Fruit fly (Drosophila melanogaster) whole organism: ENCODE data around the gene Est-P.

ENCODE experiments used
- CG8478 ChIP-seq: fragments of >200 bp; optimal IDR thresholded peaks from 2 replicates; lab custom pipeline; 2018; ENCODE audit warnings: inconsistent platforms
- Dll ChIP-seq: fragments of >200 bp; optimal IDR thresholded peaks from 2 replicates; lab custom pipeline; 2017
- EcR ChIP-seq, 2 experiments: fragments of >200 bp; optimal IDR thresholded peaks; 2 replicates each; lab custom pipeline; 2017; ENCODE audit warnings: missing biosample characterization in 2 of 2, missing genetic modification characterization in 2 of 2, missing genetic modification reagents in 2 of 2
- pan ChIP-seq: fragments of >200 bp; optimal IDR thresholded peaks from 2 replicates; lab custom pipeline; 2017
- psq ChIP-seq: fragments of >200 bp; optimal IDR thresholded peaks from 2 replicates; lab custom pipeline; 2017
- usp ChIP-seq: fragments of >200 bp; optimal IDR thresholded peaks from 2 replicates; lab custom pipeline; 2017; ENCODE audit warnings: missing biosample characterization, missing genetic modification characterization, mixed read lengths

Est-P gene

DNA sequence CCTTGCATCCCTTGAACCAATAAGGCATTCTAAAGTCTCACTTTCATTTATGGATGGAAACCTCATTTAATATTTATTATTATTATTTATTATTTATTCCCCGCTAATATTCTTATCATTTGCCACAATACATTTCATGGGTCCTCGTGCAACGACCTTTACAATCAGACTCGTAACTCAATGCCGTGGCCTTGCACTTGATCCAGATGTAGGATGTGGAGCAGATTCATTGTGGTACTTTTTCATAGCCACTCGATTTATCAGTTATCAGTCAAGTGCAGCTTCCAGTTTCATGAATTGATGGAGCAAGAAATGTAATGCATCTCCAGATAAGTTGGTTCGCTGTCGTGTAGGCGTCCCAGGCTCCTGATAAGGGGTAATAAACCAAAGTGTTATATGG lies 5.2 kb upstream of the Est-P start:
- TF ChIP-seq Dll: no peak
- no peak for TF ChIP-seq pan (lab: Kevin White, UChicago)
- TF ChIP-seq psq (lab: Kevin White, UChicago): no peak
- no peak for TF ChIP-seq usp (GFP tag; lab: Kevin White, UChicago)
- TF ChIP-seq EcR (GFP tag; optimal IDR thresholded peaks at IDR 0.05; lab: Kevin White, UChicago): no peak
- TF ChIP-seq CG8478 (lab: Kevin White, UChicago): no peak

DNA sequence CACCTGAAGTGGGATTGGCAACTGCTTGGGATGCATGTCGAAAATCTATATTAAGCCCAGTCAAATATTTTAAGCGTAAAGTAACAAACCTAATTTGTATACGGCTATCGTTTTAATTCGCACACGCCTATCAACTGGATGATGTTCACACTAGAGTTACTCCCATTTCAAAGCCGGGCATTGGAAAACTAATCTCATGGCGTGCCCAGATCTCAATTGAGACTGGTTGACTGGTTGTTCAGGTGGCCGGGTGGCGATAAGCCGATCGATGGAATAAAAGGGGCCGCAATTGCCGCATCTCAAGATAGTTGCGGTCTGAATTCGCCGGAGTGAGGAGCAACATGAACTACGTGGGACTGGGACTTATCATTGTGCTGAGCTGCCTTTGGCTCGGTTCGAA lies 2.0 kb upstream of the Est-P start, which contains the start of gene Est-6:
Gene Est-6, plus strand, starts transcription at position 301 of the 400 bp plus-strand sequence.
- TF ChIP-seq psq (lab: Kevin White, UChicago): no peak
- TF ChIP-seq usp (GFP tag; lab: Kevin White, UChicago): no peak
- TF ChIP-seq CG8478 (lab: Kevin White, UChicago): no peak
- TF ChIP-seq pan (lab: Kevin White, UChicago): no peak
- TF ChIP-seq Dll: no peak
- TF ChIP-seq EcR (GFP tag; optimal IDR thresholded peaks at IDR 0.05; lab: Kevin White, UChicago): no peak

DNA sequence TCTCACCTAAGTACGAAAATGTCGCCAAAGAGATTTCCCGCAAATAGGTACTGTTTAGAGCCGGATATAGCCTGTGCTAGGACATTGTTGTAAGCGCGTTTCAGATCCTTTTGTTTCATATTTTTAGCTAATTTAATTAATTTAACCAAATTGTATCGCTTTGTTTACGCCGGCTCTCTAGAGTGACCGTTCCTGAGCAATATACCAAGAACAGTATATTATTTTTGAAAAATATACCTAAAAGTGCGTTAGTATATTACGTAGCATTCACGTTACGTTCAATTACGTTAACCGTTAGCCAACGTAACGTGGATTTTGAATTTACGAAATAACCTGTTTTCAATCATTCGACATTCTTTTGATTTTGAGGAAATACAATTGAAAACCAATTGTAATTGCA lies 3.0 kb downstream of the Est-P start, which contains the start of gene thoc6:
Gene thoc6, minus strand, starts transcription at position 204 of the 400 bp plus-strand sequence.
- TF ChIP-seq Dll (no peak), psq (lab: Kevin White, UChicago) (no peak), pan (lab: Kevin White, UChicago) (no peak), CG8478 (lab: Kevin White, UChicago) (no peak), usp (GFP tag; lab: Kevin White, UChicago) (no peak), EcR (GFP tag; optimal IDR thresholded peaks at IDR 0.05; lab: Kevin White, UChicago) (no peak)

DNA sequence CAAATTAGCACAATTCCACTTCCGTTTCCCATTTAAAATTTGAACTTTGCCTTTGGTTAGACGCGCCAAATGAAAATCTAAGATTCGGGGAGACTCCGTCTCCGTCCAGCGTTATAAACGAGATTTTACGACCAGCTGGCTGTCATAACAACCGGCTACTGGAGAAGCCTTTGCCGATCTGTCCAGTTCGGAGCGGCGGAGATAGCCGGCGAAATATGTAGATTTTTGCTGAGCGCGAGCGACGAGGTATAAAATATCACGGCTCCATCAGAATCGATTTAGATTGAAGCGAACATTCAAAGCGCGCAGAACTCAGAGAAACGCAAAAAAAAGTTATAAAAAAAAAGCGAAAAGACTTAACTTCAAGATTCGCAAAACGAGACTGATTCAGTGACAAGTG lies 7.0 kb downstream of the Est-P start, which contains the start of gene CG11529:
Gene CG11529, plus strand, starts transcription at position 301 of the 400 bp plus-strand sequence.
- TF ChIP-seq CG8478 (lab: Kevin White, UChicago) (no peak), psq (lab: Kevin White, UChicago) (no peak), usp (GFP tag; lab: Kevin White, UChicago) (no peak), Dll (no peak), pan (lab: Kevin White, UChicago) (no peak), EcR (GFP tag; optimal IDR thresholded peaks at IDR 0.05; lab: Kevin White, UChicago) (no peak)

DNA sequence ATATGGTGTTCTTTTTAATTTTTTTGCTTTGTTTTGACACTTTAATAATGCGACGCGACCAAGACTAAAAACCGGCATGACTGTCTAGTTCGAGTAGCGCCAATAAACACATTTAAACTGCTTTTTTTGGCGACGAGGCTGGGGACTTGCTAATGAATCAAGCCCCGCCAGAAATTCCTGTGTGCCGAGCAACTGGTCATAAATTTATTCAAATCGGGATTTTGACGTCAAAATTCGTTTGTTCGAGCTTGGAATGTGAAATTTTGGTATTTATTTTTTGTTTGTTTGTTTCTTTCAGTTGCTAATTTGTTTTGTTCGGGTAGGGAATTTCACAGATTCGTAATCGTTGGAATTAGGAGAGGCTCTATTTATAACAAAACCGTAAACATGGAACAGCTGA lies 12.4 kb downstream of the Est-P start:
- TF ChIP-seq Dll (no peak), usp (GFP tag; lab: Kevin White, UChicago) (no peak), CG8478 (lab: Kevin White, UChicago) (no peak), pan (lab: Kevin White, UChicago) (no peak), EcR (GFP tag; optimal IDR thresholded peaks at IDR 0.05; lab: Kevin White, UChicago) (no peak), psq (lab: Kevin White, UChicago) (no peak)

DNA sequence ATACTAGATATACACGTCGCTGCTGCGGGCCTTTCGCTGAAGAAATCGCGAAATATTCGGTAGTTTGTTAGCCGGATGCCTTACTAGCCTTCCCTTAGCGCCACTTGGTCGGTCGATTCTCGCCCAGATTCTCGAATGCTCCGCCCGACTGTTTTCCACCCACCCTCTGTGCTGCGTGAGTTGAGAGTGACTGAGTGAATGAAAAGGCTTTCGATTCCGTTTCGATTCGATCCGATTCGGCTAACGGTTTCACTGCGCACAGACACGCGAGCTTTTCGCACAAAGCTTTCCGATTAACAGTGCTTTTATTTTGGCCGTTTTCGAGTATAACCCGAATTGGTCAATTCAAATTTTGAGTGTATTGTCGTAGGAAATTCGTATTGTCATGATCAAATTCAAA lies 13.2 kb downstream of the Est-P start, which contains the start of gene Ak1:
Gene Ak1, minus strand, starts transcription at position 347 of the 400 bp plus-strand sequence.
- TF ChIP-seq psq (lab: Kevin White, UChicago) (no peak), pan (lab: Kevin White, UChicago) (no peak), usp (GFP tag; lab: Kevin White, UChicago) (no peak), Dll (no peak), CG8478 (lab: Kevin White, UChicago) (no peak), EcR (GFP tag; optimal IDR thresholded peaks at IDR 0.05; lab: Kevin White, UChicago) (no peak)

DNA sequence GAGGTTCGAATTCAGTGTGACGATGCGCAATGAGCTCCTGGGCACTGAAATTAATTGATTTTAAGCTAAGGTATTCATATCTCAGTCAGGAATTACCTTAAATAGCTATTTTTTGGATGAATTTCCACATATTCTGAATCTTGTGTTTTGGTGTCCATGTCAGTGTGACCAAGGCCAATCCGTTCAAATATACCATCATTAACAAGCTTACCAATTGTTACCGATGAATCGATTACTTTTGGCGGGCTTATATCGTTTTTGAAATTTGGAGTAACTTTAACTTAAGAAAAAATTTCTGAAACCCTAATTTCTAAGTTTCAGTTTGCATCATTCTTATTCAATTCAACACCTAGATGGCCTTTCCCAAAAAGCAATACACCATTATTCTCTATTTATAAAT lies 15.3 kb downstream of the Est-P start, which contains the start of gene Tsen54:
Gene Tsen54, minus strand, starts transcription at position 175 of the 400 bp plus-strand sequence.
- TF ChIP-seq pan (lab: Kevin White, UChicago) (no peak), psq (lab: Kevin White, UChicago) (no peak), EcR (GFP tag; optimal IDR thresholded peaks at IDR 0.05; lab: Kevin White, UChicago) (no peak)

DNA sequence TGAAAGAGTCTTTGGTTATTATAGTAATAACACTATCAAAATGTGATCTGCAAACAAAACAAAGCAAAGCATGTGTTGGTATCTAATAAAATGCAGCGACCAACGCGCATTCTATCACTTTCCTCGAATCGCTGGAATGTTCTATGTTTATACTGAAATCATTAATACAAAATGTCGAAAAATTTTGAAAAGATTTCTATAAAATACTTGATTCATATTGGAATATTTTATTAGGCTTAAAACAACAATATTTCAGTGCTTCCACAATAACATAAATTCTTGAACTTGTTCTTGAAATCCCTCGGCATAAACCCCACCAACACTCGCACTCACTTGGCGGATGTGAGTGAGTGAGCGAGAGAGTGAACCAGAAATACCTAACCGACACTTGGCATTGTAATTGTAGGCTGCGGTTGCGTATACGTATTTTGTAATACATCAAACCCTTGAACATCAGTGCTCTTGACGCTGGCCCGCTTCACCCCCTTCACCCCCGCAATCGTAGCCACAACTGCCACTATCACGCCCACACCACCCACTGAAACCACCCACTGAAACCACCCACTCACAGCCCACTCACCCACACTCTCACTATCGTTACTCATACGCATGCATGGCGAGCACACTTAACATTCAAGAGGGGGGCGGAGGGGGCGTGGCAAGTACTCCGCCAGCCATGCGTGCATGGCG lies 32.6 kb downstream of the Est-P start:
- TF ChIP-seq Dll (no peak), CG8478 (lab: Kevin White, UChicago) (no peak), EcR (GFP tag; optimal IDR thresholded peaks at IDR 0.05; lab: Kevin White, UChicago) (no peak), usp (GFP tag; lab: Kevin White, UChicago) (no peak), psq (lab: Kevin White, UChicago) (no peak), pan (lab: Kevin White, UChicago) (no peak)

DNA sequence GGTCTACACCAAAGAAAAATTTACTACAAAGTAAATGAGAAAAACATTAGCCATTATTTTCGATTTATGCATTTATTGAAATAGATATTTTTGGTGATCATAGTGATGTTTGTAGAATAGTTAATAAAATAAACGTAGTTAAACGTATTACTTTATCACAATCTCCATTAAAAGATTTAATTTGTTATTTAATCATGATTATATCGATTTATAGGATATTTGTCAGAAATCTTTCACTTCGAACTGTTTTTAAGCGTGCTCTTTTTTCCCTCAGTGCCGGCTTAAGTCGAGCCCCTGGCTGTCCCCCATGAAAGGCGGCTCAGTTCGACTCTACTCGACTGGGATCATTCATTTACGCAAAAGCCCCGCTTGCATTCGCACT lies 33.1 kb downstream of the Est-P start:
- TF ChIP-seq Dll: no peak
- no peak for TF ChIP-seq pan (lab: Kevin White, UChicago)
- TF ChIP-seq EcR (GFP tag; optimal IDR thresholded peaks at IDR 0.05; lab: Kevin White, UChicago): no peak
- TF ChIP-seq psq (lab: Kevin White, UChicago): no peak
- TF ChIP-seq usp (GFP tag; lab: Kevin White, UChicago): no peak
- no peak for TF ChIP-seq CG8478 (lab: Kevin White, UChicago)

DNA sequence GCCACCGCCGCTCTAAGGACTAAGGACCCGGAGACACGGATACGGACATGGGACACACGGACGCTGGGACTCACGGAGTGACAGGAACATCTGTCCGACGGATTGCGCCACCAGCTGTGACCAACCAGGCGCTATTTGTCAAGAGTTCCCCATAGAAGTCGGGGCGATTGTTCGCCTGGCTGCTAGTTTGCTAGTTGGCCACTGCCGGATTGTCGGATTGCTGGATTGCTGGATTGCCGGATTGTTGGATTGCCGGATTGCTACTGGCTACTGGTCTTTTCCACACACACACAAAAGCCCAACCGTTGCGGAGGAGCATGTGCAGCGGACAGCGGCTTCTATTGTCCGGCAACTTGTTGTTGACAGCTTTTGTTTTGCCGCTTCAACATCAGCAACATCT lies 36.7 kb downstream of the Est-P start:
- TF ChIP-seq psq (lab: Kevin White, UChicago) (no peak), pan (lab: Kevin White, UChicago) (no peak), EcR (GFP tag; optimal IDR thresholded peaks at IDR 0.05; lab: Kevin White, UChicago) (no peak), usp (GFP tag; lab: Kevin White, UChicago) (no peak), Dll (no peak), CG8478 (lab: Kevin White, UChicago) (no peak)
